Fruit fly (Drosophila melanogaster) whole organism, embryonic: Measurements from ENCODE around the gene Mal-B1.

Experiments used
- CG12299 ChIP-seq: fragments of 200-800 bp; sonication (Bioruptor generic); optimal IDR thresholded peaks from 2 replicates; lab custom pipeline; 2018; ENCODE audit warnings: missing biosample characterization, mild to moderate bottlenecking, missing genetic modification characterization
- CG13296 ChIP-seq: fragments of 200-800 bp; sonication (Bioruptor generic); optimal IDR thresholded peaks from 3 replicates; lab custom pipeline; 2018; ENCODE audit warnings: missing biosample characterization, mild to moderate bottlenecking, missing genetic modification characterization
- MBD-R2 ChIP-seq: fragments of 200-800 bp; sonication (Bioruptor generic); IDR thresholded peaks from 2 replicates; pipeline ENCODE4 v1.3.6; 2022; ENCODE audit warnings: missing biosample characterization, missing genetic modification characterization
- TFAM ChIP-seq: fragments of 200-800 bp; sonication (Bioruptor generic); optimal IDR thresholded peaks from 2 replicates; lab custom pipeline; 2017; ENCODE audit warnings: missing biosample characterization, missing genetic modification characterization, inconsistent platforms
- amos ChIP-seq: fragments of 200-800 bp; sonication (Bioruptor generic); IDR thresholded peaks from 2 replicates; pipeline ENCODE4 v1.3.6; 2022; ENCODE audit warnings: missing biosample characterization, missing genetic modification characterization; ENCODE audit not compliant: partially characterized antibody

DNA sequence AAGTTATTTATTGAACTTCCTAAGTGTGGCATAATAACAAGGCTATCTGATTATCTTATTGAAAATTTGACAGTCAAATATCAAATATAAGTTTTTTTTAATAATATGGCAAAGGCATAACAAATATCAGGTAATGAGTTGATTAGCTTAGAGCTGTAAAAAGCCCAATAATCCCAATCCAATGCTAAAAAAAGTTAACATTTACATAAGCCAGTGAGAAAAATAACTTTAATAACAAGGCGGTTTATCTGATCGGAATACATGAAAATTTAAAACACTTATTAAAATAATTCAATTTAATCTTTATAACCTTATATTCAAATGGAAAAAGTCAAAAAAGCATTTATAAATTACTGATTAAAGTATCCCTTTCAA, 38.7 kb upstream of the Mal-B1 start:
- TF ChIP-seq TFAM (GFP tag; lab: Kevin White, UChicago) = no peak
- TF ChIP-seq amos (GFP tag; lab: Robert Waterston, UW) = no peak
- no peak for TF ChIP-seq MBD-R2
- no peak for TF ChIP-seq CG12299 (tag; lab: Kevin White, UChicago)
- no peak for TF ChIP-seq CG13296 (GFP tag; lab: Kevin White, UChicago)
